Fruit fly (Drosophila melanogaster) S2 (cell line): ENCODE results near the gene tzn.

Source experiments
- CG8478 ChIP-seq: fragments of >200 bp; optimal IDR thresholded peaks from 2 replicates; lab custom pipeline; 2018
- CTCF ChIP-seq, 2 experiments: fragments of >200 bp; optimal IDR thresholded peaks; 2 replicates each; lab custom pipeline; 2018

dm6 chr3L:20789299-20789698 is 9.1 kb upstream of the tzn start:
- TF ChIP-seq CG8478 (lab: Kevin White, UChicago) (no peak), CTCF (optimal IDR thresholded peaks at IDR 0.05; lab: Kevin White, UChicago) (no peak)
